Worm (Caenorhabditis elegans) whole organism, L3 larva: Measurements from ENCODE around the gene str-19.
A peak's percentile ranks its signal among the peaks of the same experiment; 100 is the strongest.

Experiments used
- R02D3.7 ChIP-seq: fragments of 150-350 bp; optimal IDR thresholded peaks from 2 replicates; lab custom pipeline; 2014; ENCODE audit warnings: missing biosample characterization, missing genetic modification characterization
- ZK546.5 ChIP-seq: sonication (generic microtip); optimal IDR thresholded peaks from 2 replicates; lab custom pipeline; 2017; ENCODE audit warnings: missing biosample characterization, missing genetic modification characterization
- aly-2 ChIP-seq: fragments of 150-350 bp; optimal IDR thresholded peaks from 2 replicates; lab custom pipeline; 2014; ENCODE audit warnings: missing biosample characterization, missing genetic modification characterization
- ama-1 ChIP-seq: fragments of 150-350 bp; optimal IDR thresholded peaks from 2 replicates; lab custom pipeline; 2018
- ceh-16 ChIP-seq: sonication (generic microtip); optimal IDR thresholded peaks from 2 replicates; lab custom pipeline; 2017; ENCODE audit warnings: missing biosample characterization, missing genetic modification characterization
- ceh-82 ChIP-seq: fragments of 150-350 bp; optimal IDR thresholded peaks from 2 replicates; lab custom pipeline; 2014; ENCODE audit warnings: missing biosample characterization, missing genetic modification characterization
- ceh-9 ChIP-seq: sonication (generic microtip); optimal IDR thresholded peaks from 2 replicates; lab custom pipeline; 2018; ENCODE audit warnings: missing biosample characterization, missing genetic modification characterization
- daf-12 ChIP-seq: fragments of 150-350 bp; optimal IDR thresholded peaks from 2 replicates; lab custom pipeline; 2014; ENCODE audit warnings: missing biosample characterization, missing genetic modification reagents, missing genetic modification characterization
- egl-27 ChIP-seq: sonication (generic microtip); optimal IDR thresholded peaks from 4 replicates; lab custom pipeline; 2017; ENCODE audit warnings: missing biosample characterization, missing genetic modification reagents, missing genetic modification characterization
- egl-5 ChIP-seq: fragments of 150-350 bp; optimal IDR thresholded peaks from 2 replicates; lab custom pipeline; 2017; ENCODE audit warnings: missing biosample characterization, missing genetic modification reagents, missing genetic modification characterization, inconsistent platforms
- elt-1 ChIP-seq: fragments of 150-350 bp; optimal IDR thresholded peaks from 2 replicates; lab custom pipeline; 2014; ENCODE audit warnings: missing biosample characterization, missing genetic modification characterization
- elt-2 ChIP-seq: sonication (generic microtip); optimal IDR thresholded peaks from 2 replicates; lab custom pipeline; 2016; ENCODE audit warnings: missing genetic modification reagents, mild to moderate bottlenecking, missing genetic modification characterization, missing compliant biosample characterization
- elt-3 ChIP-seq, 3 experiments: fragments of 150-350 bp in 1 of 3; sonication (generic microtip) in 2 of 3; optimal IDR thresholded peaks; 2 replicates in 2 of 3; 4 replicates in 1 of 3; lab custom pipeline; 2014 to 2017; ENCODE audit warnings: missing biosample characterization in 3 of 3, missing genetic modification characterization in 3 of 3
- fkh-10 ChIP-seq: sonication (generic microtip); optimal IDR thresholded peaks from 2 replicates; lab custom pipeline; 2017; ENCODE audit warnings: missing biosample characterization, missing genetic modification reagents, missing genetic modification characterization
- fkh-2 ChIP-seq: fragments of 150-350 bp; optimal IDR thresholded peaks from 2 replicates; lab custom pipeline; 2014; ENCODE audit warnings: missing biosample characterization, missing genetic modification reagents, missing genetic modification characterization
- fos-1 ChIP-seq: fragments of 150-350 bp; optimal IDR thresholded peaks from 2 replicates; lab custom pipeline; 2014; ENCODE audit warnings: missing biosample characterization, missing genetic modification characterization
- hmg-11 ChIP-seq: sonication (generic microtip); optimal IDR thresholded peaks from 2 replicates; lab custom pipeline; 2016; ENCODE audit warnings: missing genetic modification characterization, missing compliant biosample characterization
- jun-1 ChIP-seq: fragments of 150-350 bp; optimal IDR thresholded peaks from 2 replicates; lab custom pipeline; 2014; ENCODE audit warnings: missing biosample characterization, missing genetic modification reagents, missing genetic modification characterization
- lin-15B ChIP-seq: fragments of 150-350 bp; optimal IDR thresholded peaks from 2 replicates; lab custom pipeline; 2014; ENCODE audit warnings: missing biosample characterization, missing genetic modification characterization
- lsy-12 ChIP-seq: sonication (generic microtip); optimal IDR thresholded peaks from 2 replicates; lab custom pipeline; 2016; ENCODE audit warnings: mild to moderate bottlenecking, missing genetic modification characterization, missing compliant biosample characterization
- mdl-1 ChIP-seq: fragments of 150-350 bp; optimal IDR thresholded peaks from 2 replicates; lab custom pipeline; 2014; ENCODE audit warnings: missing biosample characterization, missing genetic modification characterization
- mml-1 ChIP-seq: fragments of 150-350 bp; sonication (generic microtip); optimal IDR thresholded peaks from 3 replicates; lab custom pipeline; 2014; ENCODE audit warnings: missing biosample characterization, missing genetic modification characterization
- nfya-1 ChIP-seq: sonication (generic microtip); optimal IDR thresholded peaks from 2 replicates; lab custom pipeline; 2017; ENCODE audit warnings: missing genetic modification characterization, mild to moderate bottlenecking, missing compliant biosample characterization, antibody characterized with exemption, moderate library complexity; ENCODE audit not compliant: insufficient read depth
- nhr-12 ChIP-seq: fragments of 150-350 bp; optimal IDR thresholded peaks from 2 replicates; lab custom pipeline; 2014; ENCODE audit warnings: missing biosample characterization, missing genetic modification characterization
- nhr-23 ChIP-seq: fragments of 150-350 bp; optimal IDR thresholded peaks from 2 replicates; lab custom pipeline; 2014; ENCODE audit warnings: missing biosample characterization, missing genetic modification reagents, missing genetic modification characterization
- nhr-237 ChIP-seq: fragments of 150-350 bp; optimal IDR thresholded peaks from 2 replicates; lab custom pipeline; 2014; ENCODE audit warnings: missing biosample characterization, missing genetic modification characterization
- nhr-25 ChIP-seq: sonication (generic microtip); optimal IDR thresholded peaks from 2 replicates; lab custom pipeline; 2017; ENCODE audit warnings: missing biosample characterization, missing genetic modification characterization
- nhr-28 ChIP-seq: fragments of 150-350 bp; optimal IDR thresholded peaks from 2 replicates; lab custom pipeline; 2014; ENCODE audit warnings: missing biosample characterization, missing genetic modification characterization
- nhr-43 ChIP-seq: sonication (generic microtip); optimal IDR thresholded peaks from 2 replicates; lab custom pipeline; 2016; ENCODE audit warnings: mild to moderate bottlenecking, missing genetic modification characterization, missing compliant biosample characterization; ENCODE audit not compliant: poor library complexity, severe bottlenecking
- nhr-67 ChIP-seq: fragments of 150-350 bp; optimal IDR thresholded peaks from 2 replicates; lab custom pipeline; 2014; ENCODE audit warnings: missing biosample characterization, missing genetic modification characterization
- nhr-76 ChIP-seq: fragments of 150-350 bp; sonication (generic microtip); optimal IDR thresholded peaks from 5 replicates; lab custom pipeline; 2014; ENCODE audit warnings: missing biosample characterization, missing genetic modification characterization
- nhr-77 ChIP-seq: fragments of 150-350 bp; optimal IDR thresholded peaks from 2 replicates; lab custom pipeline; 2014; ENCODE audit warnings: missing biosample characterization, missing genetic modification characterization
- pha-4 ChIP-seq: fragments of 150-350 bp; optimal IDR thresholded peaks from 2 replicates; lab custom pipeline; 2014; ENCODE audit warnings: missing biosample characterization, missing genetic modification reagents, missing genetic modification characterization
- pqm-1 ChIP-seq: fragments of 150-350 bp; optimal IDR thresholded peaks from 2 replicates; lab custom pipeline; 2017; ENCODE audit warnings: missing biosample characterization, missing genetic modification characterization, inconsistent platforms
- sea-2 ChIP-seq: fragments of 150-350 bp; sonication (generic microtip); optimal IDR thresholded peaks from 4 replicates; lab custom pipeline; 2014; ENCODE audit warnings: missing biosample characterization, missing genetic modification reagents, missing genetic modification characterization
- skn-1 ChIP-seq: fragments of 150-350 bp; optimal IDR thresholded peaks from 2 replicates; lab custom pipeline; 2014; ENCODE audit warnings: missing biosample characterization, missing genetic modification characterization
- snpc-4 ChIP-seq: fragments of 150-350 bp; optimal IDR thresholded peaks from 2 replicates; lab custom pipeline; 2014; ENCODE audit warnings: missing biosample characterization, missing genetic modification characterization
- tbx-2 ChIP-seq: sonication (generic microtip); optimal IDR thresholded peaks from 2 replicates; lab custom pipeline; 2016; ENCODE audit warnings: mild to moderate bottlenecking, missing genetic modification characterization, missing compliant biosample characterization
- unc-39 ChIP-seq: sonication (generic microtip); optimal IDR thresholded peaks from 4 replicates; lab custom pipeline; 2017; ENCODE audit warnings: missing biosample characterization, missing genetic modification characterization
- unc-62 ChIP-seq: fragments of 150-350 bp; sonication (generic microtip); optimal IDR thresholded peaks from 4 replicates; lab custom pipeline; 2014; ENCODE audit warnings: missing biosample characterization, missing genetic modification reagents, missing genetic modification characterization
- zag-1 ChIP-seq: fragments of 150-350 bp; optimal IDR thresholded peaks from 2 replicates; lab custom pipeline; 2014; ENCODE audit warnings: missing biosample characterization, missing genetic modification characterization
- ztf-11 ChIP-seq: fragments of 150-350 bp; optimal IDR thresholded peaks from 2 replicates; lab custom pipeline; 2014; ENCODE audit warnings: missing biosample characterization, missing genetic modification characterization
- ztf-4 ChIP-seq: fragments of 150-350 bp; optimal IDR thresholded peaks from 2 replicates; lab custom pipeline; 2014; ENCODE audit warnings: missing biosample characterization, missing genetic modification characterization

Gene str-19

DNA sequence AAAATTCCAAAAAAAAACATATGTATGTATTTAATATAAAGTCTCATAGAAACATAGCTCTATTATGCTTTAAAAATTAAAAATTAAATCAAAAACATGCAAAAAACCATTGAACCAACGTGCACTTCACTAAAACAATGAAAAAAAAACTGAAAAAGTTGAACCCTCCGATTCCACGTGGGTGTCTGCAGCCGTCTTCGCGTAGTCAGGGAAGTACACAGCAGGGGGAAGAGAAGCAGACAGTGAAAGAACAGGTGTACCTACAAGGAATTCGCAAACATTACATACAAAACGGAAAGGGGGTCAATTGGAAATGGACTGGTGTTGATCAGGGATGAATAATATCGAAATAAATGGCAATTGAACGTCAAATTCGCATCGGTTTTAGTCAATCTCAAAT is 29.7 kb upstream of the str-19 start:
- TF ChIP-seq zag-1 (tag; lab: Kevin White, UChicago): no peak
- no peak for TF ChIP-seq nhr-43
- TF ChIP-seq pha-4: no peak
- TF ChIP-seq mml-1 (tag; lab: Kevin White, UChicago): no peak
- no peak for TF ChIP-seq lsy-12 (tag; lab: Kevin White, UChicago)
- TF ChIP-seq nhr-67 (tag; lab: Kevin White, UChicago): no peak

DNA sequence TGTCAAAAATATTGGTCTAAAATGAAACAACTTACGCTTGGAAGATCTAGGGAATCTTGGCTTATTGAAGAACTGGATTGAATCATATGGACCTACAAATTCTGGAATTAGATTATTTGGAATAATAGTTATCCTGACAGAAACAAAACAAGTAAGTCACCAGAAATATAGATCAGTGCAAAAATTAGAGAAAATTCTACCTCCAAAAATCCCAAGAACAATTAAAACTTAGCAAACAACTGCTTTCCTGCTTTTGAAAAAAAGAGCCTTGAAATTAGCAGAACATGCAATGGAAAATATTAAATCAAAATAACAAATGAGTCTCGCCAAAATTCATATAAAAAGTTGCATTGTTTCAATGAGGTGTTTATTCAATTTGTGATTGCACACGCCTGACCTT is 28.9 kb upstream of the str-19 start, which contains the start of gene nhr-60:
TSS of gene nhr-60 (minus strand) at position 101 of the 400 bp plus-strand sequence.
- TF ChIP-seq unc-62 (GFP tag; lab: Kevin White, UChicago) (no peak), mml-1 (tag; lab: Kevin White, UChicago) (no peak), lin-15B (tag; lab: Kevin White, UChicago) (no peak), hmg-11 (tag; lab: Kevin White, UChicago) (no peak), nhr-237 (tag; lab: Kevin White, UChicago) (no peak), egl-5 (tag; lab: Kevin White, UChicago) (no peak), nhr-43 (no peak), egl-27 (tag; lab: Kevin White, UChicago) (no peak), elt-2 (tag; lab: Kevin White, UChicago) (no peak), sea-2 (GFP tag; lab: Kevin White, UChicago) (no peak), pqm-1 (tag; lab: Kevin White, UChicago) (no peak)

DNA sequence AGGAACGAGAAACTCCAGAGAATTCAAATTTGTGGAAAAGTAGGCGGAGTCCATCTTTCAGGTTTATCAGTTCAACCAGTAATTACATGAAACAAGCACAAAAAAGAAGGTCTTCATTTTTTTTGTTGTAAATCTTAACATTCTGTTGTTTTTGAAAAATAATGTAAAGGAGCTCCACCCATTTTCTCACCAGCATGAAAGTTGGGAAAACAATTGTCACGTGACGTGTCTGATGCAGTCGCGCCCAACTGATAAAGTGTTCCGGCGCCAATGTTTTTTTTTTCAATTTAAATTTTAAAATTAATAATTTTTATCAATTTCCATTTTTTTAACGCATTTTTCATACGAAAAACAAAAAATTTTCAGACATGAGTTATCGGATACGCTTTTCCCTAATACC is 24.8 kb upstream of the str-19 start, which contains the start of gene F57A10.4:
TSS of gene F57A10.4 (plus strand) at position 367 of the 400 bp plus-strand sequence.
- no peak for TF ChIP-seq nhr-28 (tag; lab: Kevin White, UChicago)
- no peak for TF ChIP-seq fkh-2 (tag; lab: Kevin White, UChicago)
- no peak for TF ChIP-seq egl-5 (tag; lab: Kevin White, UChicago)
- no peak for TF ChIP-seq unc-62 (GFP tag; lab: Kevin White, UChicago)
- no peak for TF ChIP-seq zag-1 (tag; lab: Kevin White, UChicago)
- TF ChIP-seq lsy-12 (tag; lab: Kevin White, UChicago): no peak
- TF ChIP-seq fkh-10: no peak
- TF ChIP-seq ztf-11: no peak
- no peak for TF ChIP-seq R02D3.7 (tag; lab: Kevin White, UChicago)
- TF ChIP-seq hmg-11 (tag; lab: Kevin White, UChicago): no peak
- TF ChIP-seq fos-1 (tag; lab: Kevin White, UChicago): no peak
- no peak for TF ChIP-seq snpc-4 (tag; lab: Kevin White, UChicago)
- no peak for TF ChIP-seq ZK546.5 (tag; lab: Kevin White, UChicago)

DNA sequence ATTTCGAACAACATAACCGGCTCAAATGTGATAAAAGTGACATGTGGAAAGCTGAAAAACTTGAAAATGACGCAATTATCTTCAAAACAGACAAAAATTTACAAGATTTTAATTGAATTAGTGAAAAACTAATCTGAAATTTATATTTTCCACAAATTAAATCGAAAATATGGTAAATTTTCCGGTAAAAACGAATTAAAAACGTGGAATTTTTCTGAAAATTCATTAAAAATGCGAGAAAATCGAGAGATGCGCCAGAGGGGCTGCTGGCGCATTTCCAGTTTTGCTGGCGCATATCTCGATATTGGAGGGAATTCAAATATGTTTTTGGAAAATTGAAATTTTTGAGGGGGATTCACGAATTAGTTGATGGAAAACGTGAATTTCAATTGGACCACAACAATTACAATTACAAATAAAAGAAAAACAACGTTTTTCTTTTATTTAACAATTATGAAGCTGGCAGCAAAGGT is 21.9 kb upstream of the str-19 start, which contains the start of the genes haf-3 and F57A10.2:
TSS of gene haf-3 (minus strand) at position 51 of the 473 bp plus-strand sequence.
TSS of gene F57A10.2 (plus strand) at position 454 of the 473 bp plus-strand sequence.
- TF ChIP-seq ceh-9 (tag; lab: Kevin White, UChicago) (no peak), daf-12 (peak; percentile 32), ceh-16 (tag; lab: Kevin White, UChicago) (no peak), snpc-4 (tag; lab: Kevin White, UChicago) (peak; percentile 90), zag-1 (tag; lab: Kevin White, UChicago) (peak; percentile 51), tbx-2 (tag; lab: Kevin White, UChicago) (peak; percentile 89), nhr-43 (peak; percentile 90), nhr-77 (tag; lab: Kevin White, UChicago) (peak; percentile 80), nhr-67 (tag; lab: Kevin White, UChicago) (no peak), aly-2 (peak; percentile 30), mml-1 (tag; lab: Kevin White, UChicago) (no peak), ama-1 (peak; percentile 62), elt-2 (tag; lab: Kevin White, UChicago) (peak; percentile 58), skn-1 (tag; lab: Kevin White, UChicago) (peak; percentile 49), mdl-1 (no peak), unc-39 (tag; lab: Kevin White, UChicago) (no peak), nhr-23 (tag; lab: Kevin White, UChicago) (peak; percentile 91), ceh-82 (peak; percentile 87), nhr-12 (tag; lab: Kevin White, UChicago) (no peak), ztf-11 (no peak), egl-27 (tag; lab: Kevin White, UChicago) (peak; percentile 33), ztf-4 (tag; lab: Kevin White, UChicago) (peak; percentile 17), R02D3.7 (tag; lab: Kevin White, UChicago) (peak; percentile 87), sea-2 (GFP tag; lab: Kevin White, UChicago) (no peak), egl-5 (tag; lab: Kevin White, UChicago) (peak; percentile 80), jun-1 (tag; lab: Kevin White, UChicago) (peak; percentile 74), fos-1 (tag; lab: Kevin White, UChicago) (no peak), fkh-2 (tag; lab: Kevin White, UChicago) (peak; percentile 33), hmg-11 (tag; lab: Kevin White, UChicago) (peak; percentile 82), nhr-25 (tag; lab: Kevin White, UChicago) (peak; percentile 85), nfya-1 (peak; percentile 89), elt-1 (tag; lab: Kevin White, UChicago) (peak; percentile 26), fkh-10 (peak; percentile 34), lin-15B (tag; lab: Kevin White, UChicago) (peak; percentile 93), elt-3 (tag; optimal IDR thresholded peaks at IDR 0.05; lab: Kevin White, UChicago) (no peak), pqm-1 (tag; lab: Kevin White, UChicago) (peak; percentile 54), nhr-28 (tag; lab: Kevin White, UChicago) (no peak), lsy-12 (tag; lab: Kevin White, UChicago) (peak; percentile 78), nhr-76 (no peak)
